Fruit fly (Drosophila melanogaster) whole organism: ENCODE data around the gene Best1.

Experiments
- psq ChIP-seq: fragments of >200 bp; optimal IDR thresholded peaks from 2 replicates; lab custom pipeline; 2017
- usp ChIP-seq: fragments of >200 bp; optimal IDR thresholded peaks from 2 replicates; lab custom pipeline; 2017; ENCODE audit warnings: missing biosample characterization, missing genetic modification characterization, mixed read lengths

- TF ChIP-seq usp (GFP tag; lab: Kevin White, UChicago) (no peak), psq (no peak)
Measured at dm6 chr3R:10212799-10213198, 42.5 kb upstream of the Best1 start, which contains the start of gene Timp.
